Worm (Caenorhabditis elegans): ENCODE measurements around the gene met-2.

met-2 gene

ce11 chrIII:8371595-8372305, 3.4 kb upstream of the met-2 start, which contains the start of gene lmbr-1:
Gene lmbr-1, plus strand, starts transcription at chrIII:8372255.
- TF ChIP-seq lin-32 (GFP tag; optimal IDR thresholded peaks at IDR 0.05) (no peak), tbx-8 (GFP tag; optimal IDR thresholded peaks at IDR 0.05) (no peak), blmp-1 (tag; optimal IDR thresholded peaks at IDR 0.05) (no peak), snpc-4 (tag; optimal IDR thresholded peaks at IDR 0.05) (no peak), hlh-1 (tag; optimal IDR thresholded peaks at IDR 0.05) (no peak), ceh-39 (tag; optimal IDR thresholded peaks at IDR 0.05) (no peak), lin-13 (tag; optimal IDR thresholded peaks at IDR 0.05) (no peak), ceh-43 (GFP tag; optimal IDR thresholded peaks at IDR 0.05) (no peak), ham-2 (GFP tag; optimal IDR thresholded peaks at IDR 0.05) (no peak), lsy-2 (tag; optimal IDR thresholded peaks at IDR 0.05) (no peak), zip-8 (tag; optimal IDR thresholded peaks at IDR 0.05) (no peak), cnd-1 (tag; optimal IDR thresholded peaks at IDR 0.05) (no peak), bed-3 (GFP tag; optimal IDR thresholded peaks at IDR 0.05) (no peak), unc-39 (tag; optimal IDR thresholded peaks at IDR 0.05) (no peak), flh-1 (GFP tag; optimal IDR thresholded peaks at IDR 0.05) (no peak)

- TF ChIP-seq unc-39 (tag; optimal IDR thresholded peaks at IDR 0.05), result no peak
- TF ChIP-seq unc-120 (tag; optimal IDR thresholded peaks at IDR 0.05; ENCODE audit: poor library complexity, severe bottlenecking), result no peak
- TF ChIP-seq blmp-1 (tag; optimal IDR thresholded peaks at IDR 0.05), result no peak
- no peak for TF ChIP-seq nhr-28 (tag; optimal IDR thresholded peaks at IDR 0.05)
- no peak for TF ChIP-seq mep-1 (tag; optimal IDR thresholded peaks at IDR 0.05)
- no peak for TF ChIP-seq cnd-1 (tag; optimal IDR thresholded peaks at IDR 0.05)
- no peak for TF ChIP-seq drap-1 (GFP tag; optimal IDR thresholded peaks at IDR 0.05)
- no peak for TF ChIP-seq nhr-76 (tag; optimal IDR thresholded peaks at IDR 0.05)
Observed at ce11 chrIII:8380645-8381044, 5.5 kb downstream of the met-2 start, which contains the start of gene R05D3.12. Gene R05D3.12, plus strand, starts transcription at chrIII:8380945.

- TF ChIP-seq ceh-39 (tag; optimal IDR thresholded peaks at IDR 0.05) (no peak), nhr-2 (tag; optimal IDR thresholded peaks at IDR 0.05) (no peak), mab-5 (tag; optimal IDR thresholded peaks at IDR 0.05) (no peak), snpc-4 (tag; optimal IDR thresholded peaks at IDR 0.05) (no peak), nhr-12 (tag; optimal IDR thresholded peaks at IDR 0.05) (no peak), mep-1 (tag; optimal IDR thresholded peaks at IDR 0.05) (no peak), elt-3 (tag; optimal IDR thresholded peaks at IDR 0.05) (no peak), ces-1 (GFP tag; optimal IDR thresholded peaks at IDR 0.05) (no peak), hlh-1 (tag; optimal IDR thresholded peaks at IDR 0.05) (no peak)
Observed at ce11 chrIII:8389539-8389938, 14.4 kb downstream of the met-2 start, which contains the start of gene ZK353.4. Gene ZK353.4, minus strand, starts transcription at chrIII:8389639.

ce11 chrIII:8392307-8392706, 17.2 kb downstream of the met-2 start:
- TF ChIP-seq sem-2 (GFP tag; optimal IDR thresholded peaks at IDR 0.05), result no peak
- no peak for TF ChIP-seq nhr-237 (tag; optimal IDR thresholded peaks at IDR 0.05)
- no peak for TF ChIP-seq unc-62 (GFP tag; optimal IDR thresholded peaks at IDR 0.05)
- TF ChIP-seq nhr-76 (tag; optimal IDR thresholded peaks at IDR 0.05), result no peak
- TF ChIP-seq nhr-12 (tag; optimal IDR thresholded peaks at IDR 0.05), result no peak
- TF ChIP-seq pha-4 (tag; optimal IDR thresholded peaks at IDR 0.05), result no peak

- TF ChIP-seq nhr-237 (tag; optimal IDR thresholded peaks at IDR 0.05), result no peak
- no peak for TF ChIP-seq nhr-12 (tag; optimal IDR thresholded peaks at IDR 0.05)
- no peak for TF ChIP-seq flh-1 (GFP tag; optimal IDR thresholded peaks at IDR 0.05)
- no peak for TF ChIP-seq unc-39 (tag; optimal IDR thresholded peaks at IDR 0.05)
- TF ChIP-seq cnd-1 (tag; optimal IDR thresholded peaks at IDR 0.05), result no peak
- no peak for TF ChIP-seq pha-4 (tag; optimal IDR thresholded peaks at IDR 0.05)
- no peak for TF ChIP-seq drap-1 (GFP tag; optimal IDR thresholded peaks at IDR 0.05)
- no peak for TF ChIP-seq lin-13 (tag; optimal IDR thresholded peaks at IDR 0.05)
- no peak for TF ChIP-seq M03D4.4 (tag; optimal IDR thresholded peaks at IDR 0.05)
- no peak for TF ChIP-seq sptf-1 (tag; optimal IDR thresholded peaks at IDR 0.05)
- no peak for TF ChIP-seq unc-62 (GFP tag; optimal IDR thresholded peaks at IDR 0.05)
- TF ChIP-seq unc-120 (tag; optimal IDR thresholded peaks at IDR 0.05; ENCODE audit: poor library complexity, severe bottlenecking), result no peak
- TF ChIP-seq mls-2 (tag; optimal IDR thresholded peaks at IDR 0.05), result no peak
- TF ChIP-seq zip-8 (tag; optimal IDR thresholded peaks at IDR 0.05), result no peak
- no peak for TF ChIP-seq ceh-39 (tag; optimal IDR thresholded peaks at IDR 0.05)
- no peak for TF ChIP-seq mab-5 (tag; optimal IDR thresholded peaks at IDR 0.05)
Observed at ce11 chrIII:8394374-8395302, 19.5 kb downstream of the met-2 start, which contains the start of gene ZK353.10. Gene ZK353.10, minus strand, starts transcription at chrIII:8394424.

All from whole organism, mixed stage, embryonic.